Worm (Caenorhabditis elegans) whole organism, L1 larva: Measurements from ENCODE around the gene F49E11.7.
A peak's percentile ranks its signal among the peaks of the same experiment; 100 is the strongest.

ENCODE experiments used
- C04F5.9 ChIP-seq: sonication (generic microtip); optimal IDR thresholded peaks from 2 replicates; lab custom pipeline; 2016; ENCODE audit warnings: missing genetic modification characterization, missing compliant biosample characterization
- C16A3.4 ChIP-seq: fragments of 150-350 bp; optimal IDR thresholded peaks from 2 replicates; lab custom pipeline; 2014; ENCODE audit warnings: missing biosample characterization, missing genetic modification characterization
- C34B4.2 ChIP-seq: sonication (generic microtip); optimal IDR thresholded peaks from 2 replicates; lab custom pipeline; 2017; ENCODE audit warnings: mild to moderate bottlenecking, missing genetic modification characterization, missing compliant biosample characterization
- F16B12.6 ChIP-seq: fragments of 150-350 bp; optimal IDR thresholded peaks from 2 replicates; lab custom pipeline; 2014; ENCODE audit warnings: missing biosample characterization, missing genetic modification characterization
- aha-1 ChIP-seq: fragments of 150-350 bp; optimal IDR thresholded peaks from 2 replicates; lab custom pipeline; 2014; ENCODE audit warnings: missing biosample characterization, missing genetic modification characterization
- aly-2 ChIP-seq: fragments of 150-350 bp; optimal IDR thresholded peaks from 2 replicates; lab custom pipeline; 2014; ENCODE audit warnings: missing biosample characterization, missing genetic modification characterization
- ama-1 ChIP-seq: fragments of 150-350 bp; optimal IDR thresholded peaks from 2 replicates; lab custom pipeline; 2014
- blmp-1 ChIP-seq: fragments of 150-350 bp; optimal IDR thresholded peaks from 2 replicates; lab custom pipeline; 2014; ENCODE audit warnings: missing biosample characterization, missing genetic modification characterization
- ceh-8 ChIP-seq: fragments of 200-800 bp; sonication (Bioruptor generic); optimal IDR thresholded peaks from 2 replicates; lab custom pipeline; 2018; ENCODE audit warnings: mild to moderate bottlenecking, missing genetic modification characterization, moderate library complexity, missing compliant biosample characterization
- ceh-88 ChIP-seq: fragments of 200-800 bp; sonication (Bioruptor generic); IDR thresholded peaks from 2 replicates; pipeline ENCODE4 v1.3.6; 2022; ENCODE audit warnings: missing genetic modification characterization, missing compliant biosample characterization
- dsc-1 ChIP-seq: sonication (generic microtip); optimal IDR thresholded peaks from 2 replicates; lab custom pipeline; 2016; ENCODE audit warnings: mild to moderate bottlenecking, missing genetic modification characterization, missing compliant biosample characterization
- efl-1 ChIP-seq, 4 experiments: fragments of 150-350 bp; optimal IDR thresholded peaks in 3 of 4; peaks in 1 of 4; 1 replicate in 1 of 4; 2 replicates in 3 of 4; lab custom pipeline; 2014; ENCODE audit warnings: missing biosample characterization in 2 of 4, missing genetic modification characterization in 2 of 4, missing genetic modification reagents in 2 of 4
- efl-3 ChIP-seq: fragments of 200-800 bp; sonication (Bioruptor generic); optimal IDR thresholded peaks from 2 replicates; lab custom pipeline; 2018; ENCODE audit warnings: mild to moderate bottlenecking, missing genetic modification characterization, missing compliant biosample characterization
- egl-27 ChIP-seq, 2 experiments: fragments of 150-350 bp in 1 of 2; sonication (generic microtip); optimal IDR thresholded peaks; 3 replicates each; lab custom pipeline; 2017 to 2018; ENCODE audit warnings: missing biosample characterization in 2 of 2, missing genetic modification characterization in 2 of 2, missing genetic modification reagents in 2 of 2
- elt-3 ChIP-seq, 6 experiments: fragments of 150-350 bp in 1 of 6; sonication (generic microtip); optimal IDR thresholded peaks; 2 replicates each; lab custom pipeline; 2017 to 2018; ENCODE audit warnings: missing biosample characterization in 6 of 6, missing genetic modification characterization in 6 of 6, inconsistent platforms in 1 of 6
- fkh-8 ChIP-seq: sonication (generic microtip); optimal IDR thresholded peaks from 2 replicates; lab custom pipeline; 2016; ENCODE audit warnings: mild to moderate bottlenecking, missing genetic modification characterization, missing compliant biosample characterization
- grh-1 ChIP-seq: fragments of 200-800 bp; sonication (Bioruptor generic); IDR thresholded peaks from 2 replicates; pipeline ENCODE4 v1.3.6; 2022; ENCODE audit warnings: missing genetic modification reagents, missing genetic modification characterization, missing compliant biosample characterization
- hlh-17 ChIP-seq: fragments of 200-800 bp; sonication (Bioruptor generic); optimal IDR thresholded peaks from 2 replicates; lab custom pipeline; 2018; ENCODE audit warnings: missing genetic modification characterization, mild to moderate bottlenecking, missing compliant biosample characterization, moderate library complexity, borderline replicate concordance
- hlh-4 ChIP-seq: sonication (generic microtip); optimal IDR thresholded peaks from 2 replicates; lab custom pipeline; 2016; ENCODE audit warnings: mild to moderate bottlenecking, missing genetic modification characterization, missing compliant biosample characterization
- hpl-2 ChIP-seq: fragments of 150-350 bp; optimal IDR thresholded peaks from 2 replicates; lab custom pipeline; 2014; ENCODE audit warnings: missing biosample characterization, missing genetic modification reagents, missing genetic modification characterization
- irx-1 ChIP-seq: sonication (generic microtip); optimal IDR thresholded peaks from 2 replicates; lab custom pipeline; 2016; ENCODE audit warnings: missing genetic modification characterization, missing compliant biosample characterization
- isw-1 ChIP-seq: fragments of 200-800 bp; sonication (Bioruptor generic); IDR thresholded peaks from 2 replicates; pipeline ENCODE4 v1.3.6; 2022; ENCODE audit warnings: missing genetic modification characterization, missing compliant biosample characterization
- jun-1 ChIP-seq: fragments of 150-350 bp; optimal IDR thresholded peaks from 2 replicates; lab custom pipeline; 2014; ENCODE audit warnings: missing biosample characterization, missing genetic modification reagents, missing genetic modification characterization
- lin-14 ChIP-seq: fragments of 200-800 bp; sonication (Bioruptor generic); optimal IDR thresholded peaks from 2 replicates; lab custom pipeline; 2018; ENCODE audit warnings: mild to moderate bottlenecking, missing genetic modification characterization, moderate library complexity, missing compliant biosample characterization
- lin-15B ChIP-seq: fragments of 150-350 bp; sonication (generic microtip); optimal IDR thresholded peaks from 3 replicates; lab custom pipeline; 2014; ENCODE audit warnings: missing biosample characterization, missing genetic modification characterization
- lin-35 ChIP-seq, 2 experiments: fragments of 150-350 bp; optimal IDR thresholded peaks; 2 replicates each; lab custom pipeline; 2014; ENCODE audit warnings: missing biosample characterization in 2 of 2, missing genetic modification characterization in 2 of 2, missing genetic modification reagents in 2 of 2
- lsy-2 ChIP-seq, 2 experiments: fragments of 150-350 bp; optimal IDR thresholded peaks; 2 replicates each; lab custom pipeline; 2014; ENCODE audit warnings: missing biosample characterization in 2 of 2, missing genetic modification characterization in 2 of 2
- mab-9 ChIP-seq: fragments of 200-800 bp; sonication (Bioruptor generic); IDR thresholded peaks from 2 replicates; pipeline ENCODE4 v1.3.6; 2022; ENCODE audit warnings: missing genetic modification reagents, missing genetic modification characterization, missing compliant biosample characterization
- mdl-1 ChIP-seq, 2 experiments: fragments of 150-350 bp; optimal IDR thresholded peaks; 2 replicates each; lab custom pipeline; 2014 to 2017; ENCODE audit warnings: missing biosample characterization in 2 of 2, missing genetic modification characterization in 2 of 2, inconsistent platforms in 1 of 2
- mep-1 ChIP-seq: fragments of 150-350 bp; optimal IDR thresholded peaks from 2 replicates; lab custom pipeline; 2014; ENCODE audit warnings: missing biosample characterization, missing genetic modification characterization
- nhr-19 ChIP-seq: fragments of 200-800 bp; sonication (Bioruptor generic); conservative IDR thresholded peaks from 2 replicates; pipeline ENCODE4 v1.3.6; 2022; ENCODE audit warnings: missing genetic modification characterization, missing compliant biosample characterization
- nhr-28 ChIP-seq: fragments of 150-350 bp; optimal IDR thresholded peaks from 2 replicates; lab custom pipeline; 2014; ENCODE audit warnings: missing biosample characterization, missing genetic modification characterization
- pag-3 ChIP-seq: sonication (generic microtip); optimal IDR thresholded peaks from 2 replicates; lab custom pipeline; 2017; ENCODE audit warnings: missing genetic modification characterization, mild to moderate bottlenecking, missing compliant biosample characterization, antibody characterized with exemption, borderline replicate concordance; ENCODE audit not compliant: insufficient read depth
- pqm-1 ChIP-seq: sonication (generic microtip); optimal IDR thresholded peaks from 3 replicates; lab custom pipeline; 2017; ENCODE audit warnings: missing biosample characterization, missing genetic modification characterization
- skn-1 ChIP-seq: fragments of 150-350 bp; optimal IDR thresholded peaks from 2 replicates; lab custom pipeline; 2014; ENCODE audit warnings: missing biosample characterization, missing genetic modification characterization
- snpc-4 ChIP-seq: fragments of 150-350 bp; optimal IDR thresholded peaks from 2 replicates; lab custom pipeline; 2014; ENCODE audit warnings: missing biosample characterization, missing genetic modification characterization
- sox-4 ChIP-seq: sonication (generic microtip); optimal IDR thresholded peaks from 2 replicates; lab custom pipeline; 2016; ENCODE audit warnings: missing genetic modification characterization, missing compliant biosample characterization
- sup-37 ChIP-seq: fragments of 200-800 bp; sonication (Bioruptor generic); optimal IDR thresholded peaks from 2 replicates; lab custom pipeline; 2018; ENCODE audit warnings: mild to moderate bottlenecking, missing genetic modification characterization, missing compliant biosample characterization
- tbx-2 ChIP-seq: sonication (generic microtip); optimal IDR thresholded peaks from 2 replicates; lab custom pipeline; 2016; ENCODE audit warnings: missing genetic modification characterization, missing compliant biosample characterization
- unc-130 ChIP-seq: fragments of 150-350 bp; optimal IDR thresholded peaks from 2 replicates; lab custom pipeline; 2017; ENCODE audit warnings: missing biosample characterization, missing genetic modification characterization, inconsistent platforms
- unc-62 ChIP-seq: fragments of 150-350 bp; optimal IDR thresholded peaks from 2 replicates; lab custom pipeline; 2014; ENCODE audit warnings: missing biosample characterization, missing genetic modification reagents, missing genetic modification characterization
- unc-86 ChIP-seq: sonication (generic microtip); optimal IDR thresholded peaks from 2 replicates; lab custom pipeline; 2016; ENCODE audit warnings: missing genetic modification characterization, missing compliant biosample characterization
- zag-1 ChIP-seq: fragments of 150-350 bp; optimal IDR thresholded peaks from 2 replicates; lab custom pipeline; 2014; ENCODE audit warnings: missing biosample characterization, missing genetic modification characterization
- zip-4 ChIP-seq: fragments of 200-800 bp; sonication (Bioruptor generic); optimal IDR thresholded peaks from 2 replicates; lab custom pipeline; 2018; ENCODE audit warnings: mild to moderate bottlenecking, missing genetic modification characterization, moderate library complexity, missing compliant biosample characterization
- ztf-4 ChIP-seq: fragments of 150-350 bp; optimal IDR thresholded peaks from 2 replicates; lab custom pipeline; 2014; ENCODE audit warnings: missing biosample characterization, missing genetic modification characterization

F49E11.7 gene

DNA sequence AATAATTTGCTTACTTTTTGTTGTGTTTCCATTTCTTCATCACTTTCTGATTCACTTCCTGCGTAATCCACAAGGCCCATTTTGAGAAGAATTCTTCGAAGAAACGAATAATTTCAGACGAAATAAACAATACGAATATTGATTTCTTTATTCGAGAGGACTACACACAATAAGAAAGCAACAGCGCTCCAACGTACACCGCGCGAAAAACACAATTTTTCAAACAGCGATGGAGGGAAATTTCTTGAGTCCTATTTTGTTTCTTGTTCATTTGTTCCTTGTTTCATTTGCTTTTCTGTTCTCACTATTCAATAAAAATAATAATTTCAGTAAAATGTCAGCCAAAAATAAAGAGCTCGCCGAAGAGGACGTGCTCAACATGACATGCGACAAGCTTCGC is 41.0 kb downstream of the F49E11.7 start, which contains the start of the genes prcc-1 and C39E9.12 (continued):
- TF ChIP-seq jun-1 (tag; lab: Kevin White, UChicago): peak; percentile 40
- peak; percentile 66 for TF ChIP-seq skn-1
- TF ChIP-seq lin-15B (tag; lab: Kevin White, UChicago): peak; percentile 84
- no peak for TF ChIP-seq hpl-2
- no peak for TF ChIP-seq efl-3 (GFP tag; lab: Kevin White, UChicago)
- no peak for TF ChIP-seq unc-62 (GFP tag; lab: Kevin White, UChicago)
- TF ChIP-seq lin-35 (GFP tag; optimal IDR thresholded peaks at IDR 0.05; lab: Kevin White, UChicago): peak; percentile 92 to 97

ce11 chrIV:13095462-13095861 is 42.8 kb downstream of the F49E11.7 start, which contains the start of gene rfc-3:
Gene rfc-3 (plus strand): TSS chrIV:13095762.
- TF ChIP-seq efl-1 (optimal IDR thresholded peaks at IDR 0.05; lab: Kevin White, UChicago) (no peak), efl-1 (GFP tag; optimal IDR thresholded peaks at IDR 0.05 in 1 of 2; lab: Kevin White, UChicago) (peak in 1 of 2 experiments; percentile 57), pqm-1 (tag; lab: Kevin White, UChicago) (no peak), ama-1 (lab: Kevin White, UChicago) (no peak), mab-9 (GFP tag; lab: Robert Waterston, UW) (no peak)

ce11 chrIV:13096778-13097177 is 44.1 kb downstream of the F49E11.7 start:
- TF ChIP-seq aly-2 (peak; percentile 13), sox-4 (tag; lab: Kevin White, UChicago) (no peak)

ce11 chrIV:13098652-13099051 is 46.0 kb downstream of the F49E11.7 start, which contains the start of the genes dli-1, tin-9.2 and exos-4.1:
Gene dli-1 (minus strand): TSS chrIV:13098792.
Gene tin-9.2 (plus strand): TSS chrIV:13098995.
Gene exos-4.1 (plus strand): TSS chrIV:13098999.
- peak; percentile 81 for TF ChIP-seq tbx-2 (tag; lab: Kevin White, UChicago)
- TF ChIP-seq zag-1 (tag; lab: Kevin White, UChicago): no peak
- peak; percentile 89 to 90 for TF ChIP-seq lsy-2 (tag; optimal IDR thresholded peaks at IDR 0.05; lab: Kevin White, UChicago)
- TF ChIP-seq ceh-88 (GFP tag; lab: Robert Waterston, UW): no peak
- TF ChIP-seq pag-3 (tag; lab: Kevin White, UChicago): no peak
- TF ChIP-seq lin-15B (tag; lab: Kevin White, UChicago): peak; percentile 62
- TF ChIP-seq nhr-19: peak; percentile 76
- no peak for TF ChIP-seq hlh-4
- peak; percentile 62 for TF ChIP-seq blmp-1
- TF ChIP-seq C16A3.4 (tag; lab: Kevin White, UChicago): peak; percentile 53
- TF ChIP-seq hlh-17 (GFP tag; lab: Kevin White, UChicago): no peak
- TF ChIP-seq C04F5.9 (tag; lab: Kevin White, UChicago): peak; percentile 50
- no peak for TF ChIP-seq C34B4.2 (tag; lab: Kevin White, UChicago)
- peak in 1 of 2 experiments; percentile 49 for TF ChIP-seq mdl-1 (tag; optimal IDR thresholded peaks at IDR 0.05; lab: Kevin White, UChicago)
- no peak for TF ChIP-seq unc-62 (GFP tag; lab: Kevin White, UChicago)
- TF ChIP-seq irx-1 (tag; lab: Kevin White, UChicago): peak; percentile 51
- peak; percentile 18 for TF ChIP-seq zip-4
- peak; percentile 13; the same call in 1 of the 2 replicates for TF ChIP-seq grh-1 (GFP tag; lab: Robert Waterston, UW)
- peak; percentile 10; the same call in 1 of the 2 replicates for TF ChIP-seq mab-9 (GFP tag; lab: Robert Waterston, UW)
- peak; percentile 94 for TF ChIP-seq F16B12.6 (tag; lab: Kevin White, UChicago)
- peak; percentile 79 for TF ChIP-seq isw-1 (GFP tag; lab: Robert Waterston, UW)
- TF ChIP-seq ztf-4 (tag; lab: Kevin White, UChicago): no peak
- TF ChIP-seq ceh-8: no peak
- TF ChIP-seq unc-86 (tag; lab: Kevin White, UChicago): peak; percentile 69
- peak; percentile 95 for TF ChIP-seq mep-1
- TF ChIP-seq efl-1 (optimal IDR thresholded peaks at IDR 0.05; lab: Kevin White, UChicago): peak; percentile 82 to 84
- peak; percentile 82 to 97 for TF ChIP-seq efl-1 (GFP tag; optimal IDR thresholded peaks at IDR 0.05 in 1 of 2; lab: Kevin White, UChicago)
- TF ChIP-seq unc-130 (tag; lab: Kevin White, UChicago): no peak
- no peak for TF ChIP-seq sup-37 (GFP tag; lab: Kevin White, UChicago)
- TF ChIP-seq lin-14 (GFP tag; lab: Kevin White, UChicago): no peak
- no peak for TF ChIP-seq nhr-28 (tag; lab: Kevin White, UChicago)
- TF ChIP-seq fkh-8 (tag; lab: Kevin White, UChicago): peak; percentile 50
- TF ChIP-seq elt-3 (tag; optimal IDR thresholded peaks at IDR 0.05; lab: Kevin White, UChicago): peak in 1 of 6 experiments; percentile 39
- TF ChIP-seq efl-3 (GFP tag; lab: Kevin White, UChicago): no peak
- no peak for TF ChIP-seq aha-1 (tag; lab: Kevin White, UChicago)
- TF ChIP-seq aly-2: no peak
- peak; percentile 16 for TF ChIP-seq ama-1 (lab: Kevin White, UChicago)
- peak; percentile 57 for TF ChIP-seq snpc-4 (tag; lab: Kevin White, UChicago)
- peak; percentile 74 for TF ChIP-seq dsc-1 (tag; lab: Kevin White, UChicago)
- TF ChIP-seq egl-27 (tag; optimal IDR thresholded peaks at IDR 0.05; lab: Kevin White, UChicago): no peak
